Fruit fly (Drosophila melanogaster): ENCODE measurements around the gene CG15478.

The CG15478 gene

DNA sequence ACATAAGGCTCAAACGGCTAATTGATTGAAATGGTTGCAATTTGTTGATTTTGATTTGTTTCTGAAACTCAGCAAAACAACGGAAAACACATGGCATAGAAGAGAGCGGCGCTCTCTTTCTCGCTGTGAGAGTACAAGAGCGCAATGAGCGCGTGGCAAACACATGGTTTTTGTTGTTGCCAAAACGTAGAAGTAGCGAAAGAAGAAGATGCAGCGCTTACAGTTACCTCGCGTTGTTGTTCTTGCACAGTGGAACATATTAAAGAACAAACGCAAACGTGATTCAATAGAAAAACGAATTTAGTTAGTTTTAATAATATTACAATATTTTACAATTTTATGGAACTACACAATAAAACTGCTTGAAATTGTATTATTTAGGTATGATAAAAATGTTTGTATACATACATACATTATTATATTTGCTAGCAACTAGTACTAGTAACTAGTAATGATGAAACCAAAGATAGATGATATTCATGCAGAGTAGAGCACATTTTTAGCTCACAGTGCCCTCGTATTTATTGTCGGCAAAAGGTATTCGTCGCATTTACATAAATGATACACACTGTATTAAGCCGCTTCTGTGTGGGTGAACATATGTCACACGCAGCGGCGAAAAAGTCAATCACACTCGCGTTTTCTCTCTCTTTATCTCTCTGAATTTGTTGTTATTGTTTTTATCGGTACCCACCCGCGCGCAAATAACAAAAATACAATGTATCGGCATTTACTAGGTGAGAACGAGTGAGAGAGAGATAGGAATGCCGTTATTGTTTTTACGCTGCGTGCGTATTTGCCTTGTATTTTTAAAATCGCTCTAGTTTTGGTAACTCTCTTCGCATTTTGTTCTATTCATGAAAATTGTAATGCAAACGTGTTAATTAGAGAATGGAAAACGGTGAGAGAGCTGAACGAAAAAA lies 12.3 kb downstream of the CG15478 start (continued):
- peak; percentile 81 for TF ChIP-seq CG17328 (GFP tag; IDR thresholded peaks at IDR 0.05)
- peak; percentile 86 for TF ChIP-seq HLH54F (GFP tag; optimal IDR thresholded peaks at IDR 0.05)
- peak; percentile 87 for TF ChIP-seq CG9215 (GFP tag; IDR thresholded peaks at IDR 0.05)
- TF ChIP-seq E2f1 (GFP tag; IDR thresholded peaks at IDR 0.05): peak; percentile 85
- TF ChIP-seq mam (GFP tag; optimal IDR thresholded peaks at IDR 0.05): peak; percentile 83
- TF ChIP-seq Fer2 (tag; optimal IDR thresholded peaks at IDR 0.05): peak; percentile 84
- TF ChIP-seq CG15011 (GFP tag; optimal IDR thresholded peaks at IDR 0.05): peak; percentile 93
- 0 out of 2 replicates have a peak, but pooled peaks have one; percentile 61 for TF ChIP-seq cas (GFP tag; IDR thresholded peaks at IDR 0.05)
- TF ChIP-seq aop (GFP tag; IDR thresholded peaks at IDR 0.05): no peak
- TF ChIP-seq CG11504 (tag; optimal IDR thresholded peaks at IDR 0.05): peak; percentile 95
- TF ChIP-seq tna (GFP tag; IDR thresholded peaks at IDR 0.05; ENCODE audit: partially characterized antibody): no peak
- TF ChIP-seq Meics (GFP tag; optimal IDR thresholded peaks at IDR 0.05): peak; percentile 96
- TF ChIP-seq cad (GFP tag; optimal IDR thresholded peaks at IDR 0.05): no peak
- peak; percentile 64; the same call in 1 of the 2 replicates for TF ChIP-seq E2f2 (GFP tag; IDR thresholded peaks at IDR 0.05)
- TF ChIP-seq CG12659 (GFP tag; optimal IDR thresholded peaks at IDR 0.05): peak; percentile 97
- peak; percentile 92 for TF ChIP-seq twi (tag; optimal IDR thresholded peaks at IDR 0.05)
- TF ChIP-seq CG6272 (GFP tag; IDR thresholded peaks at IDR 0.05): peak; percentile 78
- no peak for TF ChIP-seq HmgD (GFP tag; optimal IDR thresholded peaks at IDR 0.05)
- peak; percentile 94 for TF ChIP-seq dysf (GFP tag; IDR thresholded peaks at IDR 0.05)
- peak; percentile 93 for TF ChIP-seq Abd-B (GFP tag; optimal IDR thresholded peaks at IDR 0.05)
- TF ChIP-seq tup (GFP tag; optimal IDR thresholded peaks at IDR 0.05): peak; percentile 65
- TF ChIP-seq sens (GFP tag): peak; percentile 97
- peak; percentile 89 for TF ChIP-seq salm (tag; optimal IDR thresholded peaks at IDR 0.05)
- peak; percentile 84 for TF ChIP-seq Dip3 (GFP tag; optimal IDR thresholded peaks at IDR 0.05)
- TF ChIP-seq HLH3B (GFP tag; IDR thresholded peaks at IDR 0.05): peak; percentile 70
- TF ChIP-seq CG1529 (GFP tag; optimal IDR thresholded peaks at IDR 0.05): peak; percentile 88
- peak; percentile 68 for TF ChIP-seq CG11085 (GFP tag; IDR thresholded peaks at IDR 0.05)
- TF ChIP-seq CG10267 (tag; optimal IDR thresholded peaks at IDR 0.05): peak; percentile 89
- peak; percentile 82 for TF ChIP-seq CG10431 (GFP tag; optimal IDR thresholded peaks at IDR 0.05)
- TF ChIP-seq gsb-n (tag; optimal IDR thresholded peaks at IDR 0.05): peak; percentile 91
- TF ChIP-seq CG5953 (GFP tag; IDR thresholded peaks at IDR 0.05): peak; percentile 64; the same call in 1 of the 2 replicates
- TF ChIP-seq Aef1 (GFP tag; IDR thresholded peaks at IDR 0.05): peak; percentile 84; the same call in 1 of the 3 replicates
- TF ChIP-seq her (GFP tag; optimal IDR thresholded peaks at IDR 0.05): peak; percentile 48
- TF ChIP-seq CG14667 (GFP tag; IDR thresholded peaks at IDR 0.05): peak; percentile 78
- TF ChIP-seq CG2678 (tag; optimal IDR thresholded peaks at IDR 0.05): peak; percentile 98
- peak; percentile 85 for TF ChIP-seq slbo (GFP tag; IDR thresholded peaks at IDR 0.05)
- peak; percentile 75 for TF ChIP-seq Bteb2 (GFP tag; optimal IDR thresholded peaks at IDR 0.05)
- peak; percentile 83 for TF ChIP-seq Vsx1 (GFP tag; optimal IDR thresholded peaks at IDR 0.05)
- peak; percentile 74; the same call in 2 of the 3 replicates for TF ChIP-seq H15 (GFP tag; IDR thresholded peaks at IDR 0.05)
- TF ChIP-seq fru (optimal IDR thresholded peaks at IDR 0.05): no peak
- no peak for TF ChIP-seq CG2199 (GFP tag; IDR thresholded peaks at IDR 0.05)
- peak; percentile 85 for TF ChIP-seq sob (GFP tag; IDR thresholded peaks at IDR 0.05)
- TF ChIP-seq CG8281 (tag; optimal IDR thresholded peaks at IDR 0.05): peak; percentile 78
- peak; percentile 52 for TF ChIP-seq Myb (GFP tag; optimal IDR thresholded peaks at IDR 0.05)
- TF ChIP-seq CG12104 (GFP tag; optimal IDR thresholded peaks at IDR 0.05): peak; percentile 93
- TF ChIP-seq Ets97D (GFP tag; optimal IDR thresholded peaks at IDR 0.05): peak; percentile 44
- TF ChIP-seq CG11456 (GFP tag; IDR thresholded peaks at IDR 0.05): peak; percentile 71; the same call in 2 of the 3 replicates
- peak; percentile 94 for TF ChIP-seq CG10543 (GFP tag; optimal IDR thresholded peaks at IDR 0.05)
- peak; percentile 36 for TF ChIP-seq da (GFP tag; optimal IDR thresholded peaks at IDR 0.05)
- peak; percentile 85 for TF ChIP-seq CG4404 (GFP tag; IDR thresholded peaks at IDR 0.05)

Measured in whole organism, embryonic.